Fruit fly (Drosophila melanogaster) whole organism, embryonic: ENCODE data around the gene Suv3.
A peak's percentile ranks its signal among the peaks of the same experiment; 100 is the strongest.

Experiments used
- ATbp ChIP-seq: fragments of 200-800 bp; sonication (Bioruptor generic); optimal IDR thresholded peaks from 2 replicates; lab custom pipeline; 2017; ENCODE audit warnings: missing biosample characterization, mild to moderate bottlenecking, missing genetic modification characterization, missing genetic modification reagents
- Adf1 ChIP-seq: fragments of 200-800 bp; sonication (Bioruptor generic); IDR thresholded peaks from 2 replicates; pipeline ENCODE4 v1.3.6; 2022; ENCODE audit warnings: missing biosample characterization, missing genetic modification characterization
- Bgb ChIP-seq: fragments of 200-800 bp; sonication (Bioruptor generic); IDR thresholded peaks from 2 replicates; pipeline ENCODE4 v1.3.6; 2022; ENCODE audit warnings: missing biosample characterization, missing genetic modification characterization; ENCODE audit not compliant: partially characterized antibody
- CG10462 ChIP-seq: fragments of 200-800 bp; sonication (Bioruptor generic); optimal IDR thresholded peaks from 2 replicates; lab custom pipeline; 2016; ENCODE audit warnings: missing biosample characterization, missing genetic modification characterization
- CG1233 ChIP-seq: fragments of 200-800 bp; sonication (Bioruptor generic); optimal IDR thresholded peaks from 4 replicates; lab custom pipeline; 2018; ENCODE audit warnings: missing biosample characterization, mild to moderate bottlenecking, missing genetic modification characterization
- CG13296 ChIP-seq: fragments of 200-800 bp; sonication (Bioruptor generic); optimal IDR thresholded peaks from 3 replicates; lab custom pipeline; 2018; ENCODE audit warnings: missing biosample characterization, mild to moderate bottlenecking, missing genetic modification characterization
- CG13424 ChIP-seq: fragments of 200-800 bp; sonication (Bioruptor generic); optimal IDR thresholded peaks from 2 replicates; lab custom pipeline; 2019; ENCODE audit warnings: missing biosample characterization, mild to moderate bottlenecking, missing genetic modification characterization, moderate library complexity
- CG16813 ChIP-seq: fragments of 200-800 bp; sonication (Bioruptor generic); IDR thresholded peaks from 3 replicates; pipeline ENCODE4 v1.3.6; 2022; ENCODE audit warnings: missing biosample characterization, missing genetic modification characterization; ENCODE audit not compliant: partially characterized antibody
- CG16815 ChIP-seq: fragments of 200-800 bp; sonication (Bioruptor generic); optimal IDR thresholded peaks from 3 replicates; lab custom pipeline; 2017; ENCODE audit warnings: missing biosample characterization, mild to moderate bottlenecking, missing genetic modification characterization
- CG17612 ChIP-seq: fragments of 200-800 bp; sonication (Bioruptor generic); IDR thresholded peaks from 2 replicates; pipeline ENCODE4 v1.3.6; 2022; ENCODE audit warnings: missing biosample characterization, missing genetic modification characterization
- CG18764 ChIP-seq: fragments of 200-800 bp; sonication (Bioruptor generic); optimal IDR thresholded peaks from 3 replicates; lab custom pipeline; 2016; ENCODE audit warnings: missing biosample characterization, missing genetic modification characterization
- CG2889 ChIP-seq: fragments of 200-800 bp; sonication (Bioruptor generic); IDR thresholded peaks from 3 replicates; pipeline ENCODE4 v1.3.6; 2022; ENCODE audit warnings: missing biosample characterization, missing genetic modification characterization
- CG34224 ChIP-seq: fragments of 200-800 bp; sonication (Bioruptor generic); IDR thresholded peaks from 3 replicates; pipeline ENCODE4 v1.3.6; 2022; ENCODE audit warnings: missing biosample characterization, missing genetic modification characterization; ENCODE audit not compliant: partially characterized antibody
- CG4424 ChIP-seq: fragments of 200-800 bp; sonication (Bioruptor generic); optimal IDR thresholded peaks from 3 replicates; lab custom pipeline; 2016; ENCODE audit warnings: missing biosample characterization, missing genetic modification characterization
- CG4730 ChIP-seq: fragments of 200-800 bp; sonication (Bioruptor generic); IDR thresholded peaks from 2 replicates; pipeline ENCODE4 v1.3.6; 2022; ENCODE audit warnings: missing biosample characterization, missing genetic modification characterization
- CG7786 ChIP-seq: fragments of 200-800 bp; sonication (Bioruptor generic); optimal IDR thresholded peaks from 2 replicates; lab custom pipeline; 2016; ENCODE audit warnings: missing biosample characterization, missing genetic modification characterization
- CG8290 ChIP-seq, 3 experiments: fragments of 200-800 bp; sonication (Bioruptor generic); optimal IDR thresholded peaks; 2 replicates each; lab custom pipeline; 2016 to 2019; ENCODE audit warnings: missing biosample characterization in 3 of 3, missing genetic modification characterization in 3 of 3, mild to moderate bottlenecking in 2 of 3, moderate library complexity in 1 of 3
- Chrac-16 ChIP-seq: fragments of 200-800 bp; sonication (Bioruptor generic); optimal IDR thresholded peaks from 3 replicates; lab custom pipeline; 2016; ENCODE audit warnings: missing biosample characterization, missing genetic modification characterization
- D ChIP-seq, 2 experiments: fragments of 200-800 bp in 1 of 2; fragments of >200 bp in 1 of 2; sonication (Bioruptor generic) in 1 of 2; optimal IDR thresholded peaks; 2 replicates in 1 of 2; 3 replicates in 1 of 2; lab custom pipeline; 2017; ENCODE audit warnings: mild to moderate bottlenecking in 1 of 2, missing biosample characterization in 1 of 2, missing genetic modification characterization in 1 of 2, missing genetic modification reagents in 1 of 2
- Dref ChIP-seq: fragments of 200-800 bp; sonication (Bioruptor generic); IDR thresholded peaks from 2 replicates; pipeline ENCODE4 v1.3.6; 2022; ENCODE audit warnings: missing biosample characterization, missing genetic modification characterization
- Drgx ChIP-seq: fragments of 200-800 bp; sonication (Bioruptor generic); IDR thresholded peaks from 2 replicates; pipeline ENCODE4 v1.3.6; 2022; ENCODE audit warnings: missing biosample characterization, missing genetic modification characterization
- HHEX ChIP-seq: fragments of 200-800 bp; sonication (Bioruptor generic); optimal IDR thresholded peaks from 3 replicates; lab custom pipeline; 2017; ENCODE audit warnings: missing biosample characterization, mild to moderate bottlenecking, missing genetic modification characterization, missing genetic modification reagents
- Hmr ChIP-seq: fragments of 200-800 bp; sonication (Bioruptor generic); optimal IDR thresholded peaks from 3 replicates; lab custom pipeline; 2017; ENCODE audit warnings: mild to moderate bottlenecking, missing biosample characterization, missing genetic modification reagents, missing genetic modification characterization
- Med ChIP-seq: fragments of 200-800 bp; sonication (Bioruptor generic); peaks from one replicate; lab custom pipeline; 2016; ENCODE audit warnings: missing biosample characterization, missing genetic modification characterization, mild to moderate bottlenecking, inconsistent platforms, moderate library complexity
- Mes4 ChIP-seq: fragments of 200-800 bp; sonication (Bioruptor generic); optimal IDR thresholded peaks from 2 replicates; lab custom pipeline; 2016; ENCODE audit warnings: missing biosample characterization, missing genetic modification characterization
- Opbp ChIP-seq: fragments of 200-800 bp; sonication (Bioruptor generic); IDR thresholded peaks from 3 replicates; pipeline ENCODE4 v1.3.6; 2022; ENCODE audit warnings: missing biosample characterization, missing genetic modification characterization; ENCODE audit not compliant: partially characterized antibody
- Poxn ChIP-seq: fragments of 200-800 bp; sonication (Bioruptor generic); IDR thresholded peaks from 2 replicates; pipeline ENCODE4 v1.3.6; 2022; ENCODE audit warnings: missing biosample characterization, missing genetic modification characterization
- Spps ChIP-seq: fragments of 200-800 bp; sonication (Bioruptor generic); optimal IDR thresholded peaks from 2 replicates; lab custom pipeline; 2018; ENCODE audit warnings: missing biosample characterization, mild to moderate bottlenecking, missing genetic modification characterization
- Sry-β ChIP-seq: fragments of 200-800 bp; sonication (Bioruptor generic); optimal IDR thresholded peaks from 2 replicates; lab custom pipeline; 2018; ENCODE audit warnings: missing biosample characterization, mild to moderate bottlenecking, missing genetic modification characterization, moderate library complexity
- Usf ChIP-seq: fragments of 200-800 bp; sonication (Bioruptor generic); optimal IDR thresholded peaks from 2 replicates; lab custom pipeline; 2017; ENCODE audit warnings: missing genotype, missing biosample characterization, missing genetic modification characterization
- abd-A ChIP-seq: fragments of 200-800 bp; sonication (Bioruptor generic); optimal IDR thresholded peaks from 3 replicates; lab custom pipeline; 2019; ENCODE audit warnings: missing biosample characterization, mild to moderate bottlenecking, missing genetic modification characterization, moderate library complexity
- ap ChIP-seq: fragments of 200-800 bp; sonication (Bioruptor generic); IDR thresholded peaks from 2 replicates; pipeline ENCODE4 v1.3.6; 2022; ENCODE audit warnings: missing biosample characterization, missing genetic modification characterization
- caup ChIP-seq: fragments of 200-800 bp; sonication (Bioruptor generic); optimal IDR thresholded peaks from 3 replicates; lab custom pipeline; 2017; ENCODE audit warnings: missing biosample characterization, mild to moderate bottlenecking, missing genetic modification characterization, moderate library complexity; ENCODE audit not compliant: severe bottlenecking
- crol ChIP-seq: fragments of 200-800 bp; sonication (Bioruptor generic); IDR thresholded peaks from 2 replicates; pipeline ENCODE4 v1.3.6; 2022; ENCODE audit warnings: missing biosample characterization, missing genetic modification characterization
- cwo ChIP-seq: fragments of 200-800 bp; sonication (Bioruptor generic); optimal IDR thresholded peaks from 3 replicates; lab custom pipeline; 2017; ENCODE audit warnings: missing biosample characterization, missing genetic modification characterization, mild to moderate bottlenecking, moderate library complexity, missing genetic modification reagents
- dysf ChIP-seq: fragments of 200-800 bp; sonication (Bioruptor generic); IDR thresholded peaks from 3 replicates; pipeline ENCODE4 v1.3.6; 2022; ENCODE audit warnings: missing biosample characterization, missing genetic modification characterization
- exex ChIP-seq: fragments of 200-800 bp; sonication (Bioruptor generic); optimal IDR thresholded peaks from 4 replicates; lab custom pipeline; 2018; ENCODE audit warnings: missing biosample characterization, mild to moderate bottlenecking, missing genetic modification characterization, moderate library complexity
- gro ChIP-seq: fragments of 200-800 bp; sonication (Bioruptor generic); optimal IDR thresholded peaks from 2 replicates; lab custom pipeline; 2016; ENCODE audit warnings: missing biosample characterization, missing genetic modification characterization
- ham ChIP-seq: fragments of 200-800 bp; sonication (Bioruptor generic); IDR thresholded peaks from 2 replicates; pipeline ENCODE4 v1.3.6; 2022; ENCODE audit warnings: missing biosample characterization, missing genetic modification characterization
- hkb ChIP-seq, 2 experiments: fragments of 200-800 bp in 1 of 2; fragments of >200 bp in 1 of 2; sonication (Bioruptor generic) in 1 of 2; IDR thresholded peaks in 1 of 2; optimal IDR thresholded peaks in 1 of 2; 2 replicates each; pipeline versions ENCODE4 v1.3.6 to Lab custom; 2017 to 2022; ENCODE audit warnings: missing biosample characterization in 1 of 2, missing genetic modification characterization in 1 of 2
- otp ChIP-seq: fragments of 200-800 bp; sonication (Bioruptor generic); IDR thresholded peaks from 3 replicates; pipeline ENCODE4, ENCODE4 v1.3.6; 2022; ENCODE audit warnings: missing biosample characterization, missing genetic modification characterization
- scrt ChIP-seq: fragments of 200-800 bp; sonication (Bioruptor generic); optimal IDR thresholded peaks from 2 replicates; lab custom pipeline; 2018; ENCODE audit warnings: missing biosample characterization, mild to moderate bottlenecking, missing genetic modification characterization, moderate library complexity
- tll ChIP-seq, 2 experiments: fragments of 200-800 bp in 1 of 2; fragments of >200 bp in 1 of 2; sonication (Bioruptor generic) in 1 of 2; optimal IDR thresholded peaks; 2 replicates each; lab custom pipeline; 2017 to 2019; ENCODE audit warnings: missing biosample characterization in 2 of 2, missing genetic modification characterization in 2 of 2, mild to moderate bottlenecking in 1 of 2, moderate library complexity in 1 of 2
- tup ChIP-seq: fragments of 200-800 bp; sonication (Bioruptor generic); optimal IDR thresholded peaks from 2 replicates; lab custom pipeline; 2016; ENCODE audit warnings: missing biosample characterization, mild to moderate bottlenecking, missing genetic modification characterization, moderate library complexity
- tx ChIP-seq: fragments of 200-800 bp; sonication (Bioruptor generic); optimal IDR thresholded peaks from 2 replicates; lab custom pipeline; 2016; ENCODE audit warnings: missing biosample characterization, missing genetic modification characterization
- unpg ChIP-seq: fragments of 200-800 bp; sonication (Bioruptor generic); optimal IDR thresholded peaks from 3 replicates; lab custom pipeline; 2018; ENCODE audit warnings: missing biosample characterization, mild to moderate bottlenecking, missing genetic modification characterization, moderate library complexity
- zen2 ChIP-seq: fragments of 200-800 bp; sonication (Bioruptor generic); IDR thresholded peaks from 3 replicates; pipeline ENCODE4 v1.3.6; 2022; ENCODE audit warnings: missing biosample characterization, missing genetic modification characterization; ENCODE audit not compliant: partially characterized antibody

Suv3 gene

dm6 chr3R:4359625-4360024 lies 48.3 kb downstream of the Suv3 start, which contains the start of gene CG1090 (continued):
- TF ChIP-seq CG13296 (GFP tag; lab: Kevin White, UChicago) (peak; percentile 40), scrt (GFP tag; lab: Kevin White, UChicago) (peak; percentile 38), CG13424 (no peak), Med (peak; percentile 60), caup (peak; percentile 29), Dref (GFP tag; lab: Robert Waterston, UW) (no peak)

DNA sequence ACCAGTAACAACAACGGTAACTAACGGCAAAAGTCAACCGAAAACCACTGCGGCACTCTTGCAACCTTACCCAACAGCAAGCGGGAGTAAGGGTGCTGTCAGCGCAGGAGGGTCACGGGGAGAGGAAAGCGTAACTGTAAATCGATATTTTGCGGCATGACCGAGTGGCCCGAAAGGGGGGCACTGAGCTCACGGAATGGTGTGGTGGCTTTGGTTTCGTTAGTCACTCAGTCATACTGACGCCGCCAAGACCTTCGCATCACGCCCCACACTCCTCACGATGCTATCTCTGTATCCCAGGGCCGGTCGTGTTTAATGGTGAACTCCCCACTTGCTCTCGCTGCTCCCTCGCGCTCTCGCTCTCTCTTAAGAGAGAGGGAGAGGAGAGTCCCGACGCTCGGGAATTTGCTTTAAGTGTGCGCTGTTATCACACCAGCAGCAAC lies 49.3 kb downstream of the Suv3 start:
- no peak for TF ChIP-seq cwo (GFP tag; lab: Kevin White, UChicago)
- TF ChIP-seq CG16813 (GFP tag; lab: Robert Waterston, UW): no peak
- no peak for TF ChIP-seq CG4424 (GFP tag; lab: Kevin White, UChicago)
- TF ChIP-seq CG8290 (GFP tag; optimal IDR thresholded peaks at IDR 0.05; lab: Kevin White, UChicago): no peak
- peak in 1 of 2 experiments; percentile 40 for TF ChIP-seq CG8290 (tag; optimal IDR thresholded peaks at IDR 0.05; lab: Kevin White, UChicago)
- TF ChIP-seq zen2 (GFP tag; lab: Robert Waterston, UW): 0 out of 3 replicates have a peak, but pooled peaks have one; percentile 21
- no peak for TF ChIP-seq Sry-β (GFP tag; lab: Kevin White, UChicago)
- TF ChIP-seq Opbp: peak; percentile 48; the same call in 1 of the 3 replicates
- TF ChIP-seq CG7786 (GFP tag; lab: Kevin White, UChicago): no peak
- peak; percentile 28; the same call in 1 of the 2 replicates for TF ChIP-seq Drgx (GFP tag; lab: Robert Waterston, UW)
- no peak for TF ChIP-seq tll (GFP tag; optimal IDR thresholded peaks at IDR 0.05; lab: Kevin White, UChicago)
- TF ChIP-seq crol (GFP tag; lab: Robert Waterston, UW): peak; percentile 91
- TF ChIP-seq ap (GFP tag; lab: Robert Waterston, UW): no peak
- peak; percentile 29; the same call in 1 of the 2 replicates for TF ChIP-seq Bgb (GFP tag; lab: Robert Waterston, UW)
- TF ChIP-seq Chrac-16 (GFP tag; lab: Kevin White, UChicago): no peak
- TF ChIP-seq dysf (GFP tag; lab: Robert Waterston, UW): no peak
- TF ChIP-seq gro: no peak
- TF ChIP-seq CG10462 (GFP tag; lab: Kevin White, UChicago): no peak
- TF ChIP-seq CG2889: no peak
- TF ChIP-seq exex: no peak
- no peak for TF ChIP-seq CG4730
- TF ChIP-seq CG17612 (GFP tag; lab: Robert Waterston, UW): no peak
- peak; percentile 61; the same call in 1 of the 2 replicates for TF ChIP-seq Adf1 (GFP tag; lab: Robert Waterston, UW)
- TF ChIP-seq tup (GFP tag; lab: Kevin White, UChicago): no peak
- no peak for TF ChIP-seq CG34224 (GFP tag; lab: Robert Waterston, UW)
- no peak for TF ChIP-seq tx (GFP tag; lab: Kevin White, UChicago)
- peak; percentile 98 for TF ChIP-seq abd-A
- no peak for TF ChIP-seq hkb (optimal IDR thresholded peaks at IDR 0.05; lab: Kevin White, UChicago)
- peak; percentile 65 for TF ChIP-seq hkb (GFP tag; IDR thresholded peaks at IDR 0.05; lab: Robert Waterston, UW)
- no peak for TF ChIP-seq Poxn
- no peak for TF ChIP-seq unpg (GFP tag; lab: Kevin White, UChicago)
- no peak for TF ChIP-seq D (optimal IDR thresholded peaks at IDR 0.05; lab: Kevin White, UChicago)
- TF ChIP-seq D (GFP tag; optimal IDR thresholded peaks at IDR 0.05; lab: Kevin White, UChicago): no peak
- TF ChIP-seq Usf (GFP tag; lab: Kevin White, UChicago): no peak
- no peak for TF ChIP-seq ham (GFP tag; lab: Robert Waterston, UW)
- TF ChIP-seq Hmr (GFP tag; lab: Kevin White, UChicago): peak; percentile 55
- no peak for TF ChIP-seq CG16815 (GFP tag; lab: Kevin White, UChicago)
- TF ChIP-seq ATbp: no peak
- no peak for TF ChIP-seq HHEX (GFP tag; lab: Kevin White, UChicago)
- no peak for TF ChIP-seq Mes4 (GFP tag; lab: Kevin White, UChicago)
- no peak for TF ChIP-seq otp (GFP tag; lab: Robert Waterston, UW)
- TF ChIP-seq CG18764 (GFP tag; lab: Kevin White, UChicago): no peak
- TF ChIP-seq Spps (tag; lab: Kevin White, UChicago): no peak
- TF ChIP-seq CG1233 (GFP tag; lab: Kevin White, UChicago): no peak
